Fruit fly (Drosophila melanogaster) whole organism, pupa: Measurements from ENCODE around the gene dnd.

Experiments
- CG13204 ChIP-seq: fragments of 200-800 bp; sonication (Bioruptor generic); optimal IDR thresholded peaks from 2 replicates; lab custom pipeline; 2018; ENCODE audit warnings: missing biosample characterization, mild to moderate bottlenecking, missing genetic modification characterization, moderate library complexity
- CG14655 ChIP-seq: fragments of 200-800 bp; sonication (Bioruptor generic); optimal IDR thresholded peaks from 3 replicates; lab custom pipeline; 2017; ENCODE audit warnings: mild to moderate bottlenecking, missing biosample characterization, missing genetic modification reagents, missing genetic modification characterization
- CG15710 ChIP-seq: fragments of 200-800 bp; sonication (Bioruptor generic); optimal IDR thresholded peaks from 2 replicates; lab custom pipeline; 2018; ENCODE audit warnings: missing biosample characterization, mild to moderate bottlenecking, missing genetic modification characterization, moderate library complexity
- CG17806 ChIP-seq: fragments of 200-800 bp; sonication (Bioruptor generic); optimal IDR thresholded peaks from 2 replicates; lab custom pipeline; 2018; ENCODE audit warnings: missing biosample characterization, mild to moderate bottlenecking, missing genetic modification characterization, moderate library complexity
- CG34367 ChIP-seq: fragments of 200-800 bp; sonication (Bioruptor generic); optimal IDR thresholded peaks from 2 replicates; lab custom pipeline; 2018; ENCODE audit warnings: missing biosample characterization, mild to moderate bottlenecking, missing genetic modification characterization
- CG8159 ChIP-seq: fragments of 200-800 bp; sonication (Bioruptor generic); optimal IDR thresholded peaks from 3 replicates; lab custom pipeline; 2018; ENCODE audit warnings: missing biosample characterization, mild to moderate bottlenecking, missing genetic modification characterization, moderate library complexity
- CG9948 ChIP-seq: fragments of 200-800 bp; sonication (Bioruptor generic); optimal IDR thresholded peaks from 2 replicates; lab custom pipeline; 2018; ENCODE audit warnings: missing biosample characterization, mild to moderate bottlenecking, missing genetic modification characterization, moderate library complexity
- EcR ChIP-seq: fragments of 200-800 bp; sonication (Bioruptor generic); optimal IDR thresholded peaks from 3 replicates; lab custom pipeline; 2019; ENCODE audit warnings: missing biosample characterization, missing genetic modification characterization, mild to moderate bottlenecking, moderate library complexity, missing genetic modification reagents
- Ets98B ChIP-seq: fragments of 200-800 bp; sonication (Bioruptor generic); IDR thresholded peaks from 2 replicates; pipeline ENCODE4 v1.3.6; 2022; ENCODE audit warnings: missing biosample characterization, missing genetic modification characterization
- Pif1A ChIP-seq: fragments of 200-800 bp; sonication (Bioruptor generic); optimal IDR thresholded peaks from 3 replicates; lab custom pipeline; 2016; ENCODE audit warnings: missing biosample characterization, missing genetic modification characterization
- gl ChIP-seq: fragments of 200-800 bp; sonication (Bioruptor generic); optimal IDR thresholded peaks from 2 replicates; lab custom pipeline; 2018; ENCODE audit warnings: missing biosample characterization, mild to moderate bottlenecking, missing genetic modification characterization
- rn ChIP-seq: fragments of 200-800 bp; sonication (Bioruptor generic); IDR thresholded peaks from 2 replicates; pipeline ENCODE4 v1.3.6; 2022; ENCODE audit warnings: missing biosample characterization, missing genetic modification characterization

dm6 chr3R:21890739-21891138 lies 3.6 kb upstream of the dnd start:
- TF ChIP-seq gl (no peak), CG34367 (no peak), CG17806 (tag; lab: Kevin White, UChicago) (no peak), CG13204 (GFP tag; lab: Kevin White, UChicago) (no peak), Ets98B (no peak), rn (GFP tag; lab: Robert Waterston, UW) (0 out of 2 replicates have a peak, but pooled peaks have one; percentile 16), EcR (GFP tag; lab: Kevin White, UChicago) (peak; percentile 89), CG9948 (tag; lab: Kevin White, UChicago) (no peak), CG15710 (tag; lab: Kevin White, UChicago) (no peak), CG8159 (tag; lab: Kevin White, UChicago) (no peak), Pif1A (GFP tag; lab: Kevin White, UChicago) (no peak), CG14655 (GFP tag; lab: Kevin White, UChicago) (peak; percentile 32)
